Worm (Caenorhabditis elegans) whole organism, young adult: Measurements from ENCODE around the gene B0244.6.

ENCODE experiments used
- B0019.2 ChIP-seq: fragments of 200-800 bp; sonication (Bioruptor generic); conservative IDR thresholded peaks from 2 replicates; pipeline ENCODE4 v1.3.6; 2022; ENCODE audit warnings: missing genetic modification reagents, missing genetic modification characterization, missing compliant biosample characterization
- B0336.3 ChIP-seq: fragments of 200-800 bp; sonication (Bioruptor generic); IDR thresholded peaks from 2 replicates; pipeline ENCODE4 v1.3.6; 2022; ENCODE audit warnings: missing genetic modification characterization, missing compliant biosample characterization
- C17E4.6 ChIP-seq: fragments of 200-800 bp; sonication (Bioruptor generic); IDR thresholded peaks from 2 replicates; pipeline ENCODE4 v1.3.6; 2022; ENCODE audit warnings: missing genetic modification reagents, missing genetic modification characterization, missing compliant biosample characterization
- D2030.7 ChIP-seq: fragments of 200-800 bp; sonication (Bioruptor generic); IDR thresholded peaks from 2 replicates; pipeline ENCODE4 v1.3.6; 2022; ENCODE audit warnings: missing genetic modification reagents, missing genetic modification characterization, missing compliant biosample characterization
- F10E7.11 ChIP-seq: sonication (generic microtip); optimal IDR thresholded peaks from 2 replicates; lab custom pipeline; 2017; ENCODE audit warnings: mild to moderate bottlenecking, missing genetic modification characterization, moderate library complexity, missing compliant biosample characterization
- F22D6.2 ChIP-seq: sonication (generic microtip); optimal IDR thresholded peaks from 2 replicates; lab custom pipeline; 2016; ENCODE audit warnings: mild to moderate bottlenecking, missing genetic modification characterization, missing compliant biosample characterization
- F52B5.7 ChIP-seq: sonication (generic microtip); optimal IDR thresholded peaks from 2 replicates; lab custom pipeline; 2016; ENCODE audit warnings: mild to moderate bottlenecking, missing genetic modification characterization, missing compliant biosample characterization
- F55B11.4 ChIP-seq: sonication (generic microtip); optimal IDR thresholded peaks from 2 replicates; lab custom pipeline; 2016; ENCODE audit warnings: missing compliant biosample characterization, missing genetic modification characterization, borderline replicate concordance; ENCODE audit not compliant: insufficient read depth
- F57C9.4 ChIP-seq: sonication (generic microtip); optimal IDR thresholded peaks from 2 replicates; lab custom pipeline; 2017; ENCODE audit warnings: mild to moderate bottlenecking, missing genetic modification characterization, missing compliant biosample characterization
- T26A5.8 ChIP-seq: sonication (generic microtip); optimal IDR thresholded peaks from 2 replicates; lab custom pipeline; 2016; ENCODE audit warnings: missing genetic modification characterization, missing compliant biosample characterization
- Y53F4B.3 ChIP-seq: fragments of 200-800 bp; sonication (Bioruptor generic); IDR thresholded peaks from 2 replicates; pipeline ENCODE4 v1.3.6; 2022; ENCODE audit warnings: missing genetic modification reagents, missing genetic modification characterization, missing compliant biosample characterization
- Y67H2A.10 ChIP-seq: fragments of 200-800 bp; sonication (Bioruptor generic); conservative IDR thresholded peaks from 2 replicates; pipeline ENCODE4 v1.3.6; 2022; ENCODE audit warnings: missing genetic modification reagents, missing genetic modification characterization, missing compliant biosample characterization
- Y95B8A.8 ChIP-seq: fragments of 200-800 bp; sonication (Bioruptor generic); IDR thresholded peaks from 2 replicates; pipeline ENCODE4 v1.3.6; 2022; ENCODE audit warnings: missing genetic modification reagents, missing genetic modification characterization, missing compliant biosample characterization
- attf-5 ChIP-seq: fragments of 200-800 bp; sonication (Bioruptor generic); optimal IDR thresholded peaks from 2 replicates; lab custom pipeline; 2018; ENCODE audit warnings: mild to moderate bottlenecking, missing genetic modification characterization, missing compliant biosample characterization
- attf-6 ChIP-seq: fragments of 200-800 bp; sonication (Bioruptor generic); IDR thresholded peaks from 2 replicates; pipeline ENCODE4 v1.3.6; 2022; ENCODE audit warnings: missing genetic modification reagents, missing genetic modification characterization, missing compliant biosample characterization
- ccch-3 ChIP-seq: fragments of 200-800 bp; sonication (Bioruptor generic); optimal IDR thresholded peaks from 2 replicates; lab custom pipeline; 2018; ENCODE audit warnings: mild to moderate bottlenecking, missing genetic modification characterization, missing compliant biosample characterization
- cebp-1 ChIP-seq, 2 experiments: fragments of 200-800 bp in 1 of 2; sonication (Bioruptor generic) in 1 of 2; sonication (generic microtip) in 1 of 2; IDR thresholded peaks in 1 of 2; optimal IDR thresholded peaks in 1 of 2; 2 replicates each; pipeline versions ENCODE4 v1.3.6 to Lab custom; 2017 to 2022; ENCODE audit warnings: missing compliant biosample characterization in 2 of 2, missing genetic modification characterization in 2 of 2, mild to moderate bottlenecking in 1 of 2, missing genetic modification reagents in 1 of 2, moderate library complexity in 1 of 2
- ceh-58 ChIP-seq: fragments of 200-800 bp; sonication (Bioruptor generic); IDR thresholded peaks from 2 replicates; pipeline ENCODE4 v1.3.6; 2022; ENCODE audit warnings: missing genetic modification characterization, missing compliant biosample characterization
- ceh-79 ChIP-seq: sonication (generic microtip); optimal IDR thresholded peaks from 2 replicates; lab custom pipeline; 2017; ENCODE audit warnings: mild to moderate bottlenecking, missing genetic modification characterization, missing compliant biosample characterization
- ceh-91 ChIP-seq: fragments of 200-800 bp; sonication (Bioruptor generic); IDR thresholded peaks from 2 replicates; pipeline ENCODE4 v1.3.6; 2022; ENCODE audit warnings: missing genetic modification reagents, missing genetic modification characterization, missing compliant biosample characterization
- chd-7 ChIP-seq: sonication (generic microtip); optimal IDR thresholded peaks from 2 replicates; lab custom pipeline; 2016; ENCODE audit warnings: mild to moderate bottlenecking, missing genetic modification characterization, moderate library complexity, missing compliant biosample characterization
- dpff-1 ChIP-seq: sonication (generic microtip); optimal IDR thresholded peaks from 2 replicates; lab custom pipeline; 2017; ENCODE audit warnings: mild to moderate bottlenecking, missing genetic modification characterization, missing compliant biosample characterization
- efl-1 ChIP-seq: fragments of 150-350 bp; optimal IDR thresholded peaks from 2 replicates; lab custom pipeline; 2014; ENCODE audit warnings: missing biosample characterization, missing genetic modification reagents, missing genetic modification characterization
- hmg-1.2 ChIP-seq: fragments of 200-800 bp; sonication (Bioruptor generic); IDR thresholded peaks from 2 replicates; pipeline ENCODE4 v1.3.6; 2022; ENCODE audit warnings: missing genetic modification reagents, missing genetic modification characterization, missing compliant biosample characterization
- hmg-20 ChIP-seq: fragments of 200-800 bp; sonication (Bioruptor generic); IDR thresholded peaks from 2 replicates; pipeline ENCODE4 v1.3.6; 2022; ENCODE audit warnings: missing genetic modification reagents, missing genetic modification characterization, missing compliant biosample characterization
- hsf-1 ChIP-seq: fragments of 200-800 bp; sonication (Bioruptor generic); IDR thresholded peaks from 2 replicates; pipeline ENCODE4 v1.3.6; 2022; ENCODE audit warnings: missing genetic modification reagents, missing genetic modification characterization, missing compliant biosample characterization
- let-526 ChIP-seq: fragments of 200-800 bp; sonication (Bioruptor generic); IDR thresholded peaks from 2 replicates; pipeline ENCODE4 v1.3.6; 2022; ENCODE audit warnings: missing genetic modification reagents, missing genetic modification characterization, missing compliant biosample characterization
- lin-26 ChIP-seq: fragments of 200-800 bp; sonication (Bioruptor generic); IDR thresholded peaks from 2 replicates; pipeline ENCODE4 v1.3.6; 2022; ENCODE audit warnings: missing genetic modification reagents, missing genetic modification characterization, missing compliant biosample characterization
- lir-1 ChIP-seq: fragments of 200-800 bp; sonication (Bioruptor generic); conservative IDR thresholded peaks from 2 replicates; pipeline ENCODE4 v1.3.6; 2022; ENCODE audit warnings: missing genetic modification reagents, missing genetic modification characterization, missing compliant biosample characterization
- lsl-1 ChIP-seq: fragments of 200-800 bp; sonication (Bioruptor generic); optimal IDR thresholded peaks from 2 replicates; lab custom pipeline; 2018; ENCODE audit warnings: mild to moderate bottlenecking, missing genetic modification characterization, moderate library complexity, missing compliant biosample characterization
- lsy-27 ChIP-seq: sonication (generic microtip); optimal IDR thresholded peaks from 2 replicates; lab custom pipeline; 2017; ENCODE audit warnings: missing genetic modification characterization, mild to moderate bottlenecking, missing compliant biosample characterization, antibody characterized with exemption, missing genotype, borderline replicate concordance; ENCODE audit not compliant: insufficient read depth
- madf-8 ChIP-seq: fragments of 200-800 bp; sonication (Bioruptor generic); conservative IDR thresholded peaks from 2 replicates; pipeline ENCODE4 v1.3.6; 2022; ENCODE audit warnings: missing genetic modification reagents, missing genetic modification characterization, missing compliant biosample characterization
- mel-28 ChIP-seq: sonication (generic microtip); optimal IDR thresholded peaks from 2 replicates; lab custom pipeline; 2016; ENCODE audit warnings: borderline replicate concordance, mild to moderate bottlenecking, missing genetic modification characterization, missing compliant biosample characterization
- nfya-1 ChIP-seq: sonication (generic microtip); optimal IDR thresholded peaks from 2 replicates; lab custom pipeline; 2017; ENCODE audit warnings: antibody characterized with exemption, missing compliant biosample characterization, missing genetic modification characterization, borderline replicate concordance; ENCODE audit not compliant: insufficient read depth
- nhr-179 ChIP-seq: sonication (generic microtip); optimal IDR thresholded peaks from 2 replicates; lab custom pipeline; 2016; ENCODE audit warnings: mild to moderate bottlenecking, missing genetic modification characterization, missing compliant biosample characterization
- nhr-90 ChIP-seq: sonication (generic microtip); optimal IDR thresholded peaks from 2 replicates; lab custom pipeline; 2016; ENCODE audit warnings: missing genotype, mild to moderate bottlenecking, missing genetic modification characterization, missing compliant biosample characterization
- snpc-1.3 ChIP-seq: sonication (generic microtip); optimal IDR thresholded peaks from 2 replicates; lab custom pipeline; 2017; ENCODE audit warnings: missing genetic modification characterization, mild to moderate bottlenecking, missing compliant biosample characterization, antibody characterized with exemption, moderate library complexity, missing genotype, missing genetic modification reagents; ENCODE audit not compliant: insufficient read depth
- somi-1 ChIP-seq: fragments of 200-800 bp; sonication (Bioruptor generic); optimal IDR thresholded peaks from 2 replicates; lab custom pipeline; 2018; ENCODE audit warnings: mild to moderate bottlenecking, missing genetic modification characterization, missing compliant biosample characterization
- sptf-2 ChIP-seq: fragments of 200-800 bp; sonication (Bioruptor generic); optimal IDR thresholded peaks from 2 replicates; lab custom pipeline; 2018; ENCODE audit warnings: mild to moderate bottlenecking, missing genetic modification characterization, missing compliant biosample characterization
- tlf-1 ChIP-seq: fragments of 200-800 bp; sonication (Bioruptor generic); optimal IDR thresholded peaks from 2 replicates; lab custom pipeline; 2018; ENCODE audit warnings: mild to moderate bottlenecking, missing genetic modification characterization, missing compliant biosample characterization
- unc-62 ChIP-seq: fragments of 150-350 bp; optimal IDR thresholded peaks from 2 replicates; lab custom pipeline; 2014; ENCODE audit warnings: missing biosample characterization, missing genetic modification reagents, missing genetic modification characterization
- xnd-1 ChIP-seq: sonication (generic microtip); optimal IDR thresholded peaks from 2 replicates; lab custom pipeline; 2016; ENCODE audit warnings: missing genotype, missing genetic modification reagents, missing genetic modification characterization, missing compliant biosample characterization
- ztf-26 ChIP-seq: sonication (generic microtip); optimal IDR thresholded peaks from 2 replicates; lab custom pipeline; 2017; ENCODE audit warnings: missing genetic modification characterization, missing compliant biosample characterization
- ztf-28 ChIP-seq: fragments of 200-800 bp; sonication (Bioruptor generic); IDR thresholded peaks from 2 replicates; pipeline ENCODE4 v1.3.6; 2022; ENCODE audit warnings: missing genetic modification reagents, missing genetic modification characterization, missing compliant biosample characterization
- ztf-3 ChIP-seq: fragments of 200-800 bp; sonication (Bioruptor generic); optimal IDR thresholded peaks from 2 replicates; lab custom pipeline; 2018; ENCODE audit warnings: mild to moderate bottlenecking, missing genetic modification characterization, missing compliant biosample characterization

B0244.6 gene

DNA sequence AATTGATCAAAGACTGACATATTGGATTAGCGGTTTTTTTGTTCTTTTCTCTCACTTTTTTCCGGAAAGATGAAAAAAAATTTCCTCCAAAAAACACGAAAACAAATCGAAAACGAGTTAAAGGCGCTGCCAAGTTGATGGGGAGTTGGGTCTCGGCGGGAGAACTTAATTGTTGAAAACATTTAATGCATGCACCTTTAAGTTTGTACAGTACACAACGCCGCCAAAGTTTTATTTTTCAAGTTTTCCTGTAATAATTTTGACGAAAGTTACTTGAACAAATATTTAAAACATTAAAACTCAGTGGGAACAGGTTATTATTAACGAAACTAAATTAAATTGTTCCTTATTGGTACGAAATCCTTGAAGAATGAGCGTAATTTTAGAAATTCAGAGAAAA, 36.3 kb upstream of the B0244.6 start (continued):
- no peak for TF ChIP-seq ceh-58 (GFP tag; lab: Robert Waterston, UW)
- no peak for TF ChIP-seq ztf-28 (GFP tag; lab: Robert Waterston, UW)
- TF ChIP-seq nhr-90 (tag; lab: Kevin White, UChicago): no peak
- no peak for TF ChIP-seq nhr-179 (tag; lab: Kevin White, UChicago)
- no peak for TF ChIP-seq F55B11.4 (tag; lab: Kevin White, UChicago)
- no peak for TF ChIP-seq hmg-1.2
- TF ChIP-seq F22D6.2: no peak
- no peak for TF ChIP-seq F52B5.7
- TF ChIP-seq efl-1: peak; percentile 83
- no peak for TF ChIP-seq unc-62 (GFP tag; lab: Kevin White, UChicago)
- peak; percentile 41; the same call in 1 of the 2 replicates for TF ChIP-seq D2030.7
- no peak for TF ChIP-seq snpc-1.3 (tag; lab: Kevin White, UChicago)
- TF ChIP-seq xnd-1 (tag; lab: Kevin White, UChicago): peak; percentile 21
- TF ChIP-seq ceh-91 (GFP tag; lab: Robert Waterston, UW): peak; percentile 41; the same call in 1 of the 2 replicates
- TF ChIP-seq attf-6 (GFP tag; lab: Robert Waterston, UW): no peak
- TF ChIP-seq let-526 (GFP tag; lab: Robert Waterston, UW): no peak
- no peak for TF ChIP-seq B0019.2 (GFP tag; lab: Robert Waterston, UW)
- no peak for TF ChIP-seq F10E7.11 (tag; lab: Kevin White, UChicago)
- TF ChIP-seq ccch-3: no peak
- TF ChIP-seq ztf-3 (GFP tag; lab: Kevin White, UChicago): no peak
- no peak for TF ChIP-seq ceh-79 (tag; lab: Kevin White, UChicago)
- no peak for TF ChIP-seq ztf-26 (tag; lab: Kevin White, UChicago)
- TF ChIP-seq madf-8: peak; percentile 49
- TF ChIP-seq tlf-1 (GFP tag; lab: Kevin White, UChicago): no peak
- no peak for TF ChIP-seq Y95B8A.8
- peak; percentile 80 for TF ChIP-seq lsl-1 (GFP tag; lab: Kevin White, UChicago)
- no peak for TF ChIP-seq mel-28 (tag; lab: Kevin White, UChicago)
- no peak for TF ChIP-seq sptf-2 (GFP tag; lab: Kevin White, UChicago)
- no peak for TF ChIP-seq hsf-1 (GFP tag; lab: Robert Waterston, UW)
- TF ChIP-seq attf-5 (GFP tag; lab: Kevin White, UChicago): no peak
- TF ChIP-seq hmg-20 (GFP tag; lab: Robert Waterston, UW): no peak
- no peak for TF ChIP-seq T26A5.8 (tag; lab: Kevin White, UChicago)
- no peak for TF ChIP-seq F57C9.4
- no peak for TF ChIP-seq B0336.3 (GFP tag; lab: Robert Waterston, UW)
- no peak for TF ChIP-seq lir-1 (GFP tag; lab: Robert Waterston, UW)
- TF ChIP-seq lin-26 (GFP tag; lab: Robert Waterston, UW): no peak
- no peak for TF ChIP-seq chd-7
- no peak for TF ChIP-seq Y53F4B.3 (GFP tag; lab: Robert Waterston, UW)
- TF ChIP-seq lsy-27 (tag; lab: Kevin White, UChicago): no peak
- TF ChIP-seq C17E4.6 (GFP tag; lab: Robert Waterston, UW): no peak
- TF ChIP-seq somi-1 (GFP tag; lab: Kevin White, UChicago): no peak
- no peak for TF ChIP-seq nfya-1 (tag; lab: Kevin White, UChicago)
- no peak for TF ChIP-seq Y67H2A.10 (GFP tag; lab: Robert Waterston, UW)
- no peak for TF ChIP-seq cebp-1 (GFP tag; IDR thresholded peaks at IDR 0.05; lab: Robert Waterston, UW)
- TF ChIP-seq cebp-1 (tag; optimal IDR thresholded peaks at IDR 0.05; lab: Kevin White, UChicago): no peak
- no peak for TF ChIP-seq dpff-1
